Fruit fly (Drosophila melanogaster) S2 (cell line): ENCODE measurements around the gene Glyat.

Experiments used
- CG8478 ChIP-seq: fragments of >200 bp; optimal IDR thresholded peaks from 2 replicates; lab custom pipeline; 2018
- CTCF ChIP-seq, 2 experiments: fragments of >200 bp; optimal IDR thresholded peaks; 2 replicates each; lab custom pipeline; 2018

DNA sequence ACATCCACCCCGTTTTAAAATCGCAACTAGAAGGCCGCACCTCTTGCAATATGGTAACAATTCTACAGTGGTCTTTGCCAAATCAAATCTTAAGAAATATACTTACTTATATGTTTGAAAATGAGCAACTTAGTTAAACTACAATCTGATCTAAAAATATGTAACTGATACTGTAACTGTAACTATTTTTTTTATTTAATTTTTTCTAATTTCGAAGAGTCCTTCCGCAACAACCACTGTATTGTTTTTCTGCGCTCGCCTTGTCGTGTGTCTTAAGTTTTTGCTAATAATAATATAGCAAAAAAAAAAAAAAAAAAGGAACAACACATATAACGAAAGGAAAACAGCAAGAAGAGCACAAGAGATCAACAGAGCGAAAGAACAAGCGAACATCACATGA is 39.0 kb downstream of the Glyat start:
- TF ChIP-seq CTCF (optimal IDR thresholded peaks at IDR 0.05; lab: Kevin White, UChicago) (no peak), CG8478 (no peak)
